Worm (Caenorhabditis elegans): ENCODE measurements around the gene ttr-35.

- TF ChIP-seq pqm-1 (tag; optimal IDR thresholded peaks at IDR 0.05) (no peak), unc-86 (tag; optimal IDR thresholded peaks at IDR 0.05) (no peak), xbp-1 (tag; optimal IDR thresholded peaks at IDR 0.05) (no peak), F16B12.6 (tag; optimal IDR thresholded peaks at IDR 0.05) (no peak)
These were observed 3.2 kb downstream of the ttr-35 start for ce11 chrX:6515267-6515666.

Data from whole organism, L1 larva.